Worm (Caenorhabditis elegans) whole organism, L4 larva: ENCODE data around the gene C31B8.1.
A peak's percentile ranks its signal among the peaks of the same experiment; 100 is the strongest.

Experiments
- D1046.2 ChIP-seq: fragments of 200-800 bp; sonication (Bioruptor generic); IDR thresholded peaks from 2 replicates; pipeline ENCODE4 v1.3.6; 2022; ENCODE audit warnings: missing genetic modification characterization, missing compliant biosample characterization
- F26F4.8 ChIP-seq: fragments of 200-800 bp; sonication (Bioruptor generic); conservative IDR thresholded peaks from 2 replicates; pipeline ENCODE4 v1.3.6; 2022; ENCODE audit warnings: missing genetic modification characterization, missing compliant biosample characterization
- F37D6.2 ChIP-seq: sonication (generic microtip); optimal IDR thresholded peaks from 2 replicates; lab custom pipeline; 2016; ENCODE audit warnings: mild to moderate bottlenecking, missing genetic modification characterization, missing compliant biosample characterization
- F49E8.2 ChIP-seq: sonication (generic microtip); optimal IDR thresholded peaks from 2 replicates; lab custom pipeline; 2016; ENCODE audit warnings: missing compliant biosample characterization, mild to moderate bottlenecking, missing genetic modification characterization, borderline replicate concordance
- T20F7.1 ChIP-seq: fragments of 200-800 bp; sonication (Bioruptor generic); optimal IDR thresholded peaks from 2 replicates; lab custom pipeline; 2018; ENCODE audit warnings: mild to moderate bottlenecking, missing genetic modification characterization, missing compliant biosample characterization
- aha-1 ChIP-seq: fragments of 150-350 bp; peaks from one replicate; lab custom pipeline; 2014; ENCODE audit warnings: missing biosample characterization, missing genetic modification characterization
- ceh-44 ChIP-seq: fragments of 200-800 bp; sonication (Bioruptor generic); IDR thresholded peaks from 2 replicates; pipeline ENCODE4 v1.3.6; 2022; ENCODE audit warnings: missing genetic modification reagents, missing genetic modification characterization, missing compliant biosample characterization
- ctbp-1 ChIP-seq: fragments of 200-800 bp; sonication (Bioruptor generic); IDR thresholded peaks from 2 replicates; pipeline ENCODE4 v1.3.6; 2022; ENCODE audit warnings: missing genetic modification reagents, missing genetic modification characterization, missing compliant biosample characterization
- dpl-1 ChIP-seq: fragments of 150-350 bp; optimal IDR thresholded peaks from 2 replicates; lab custom pipeline; 2014; ENCODE audit warnings: missing biosample characterization, missing genetic modification reagents, missing genetic modification characterization
- dve-1 ChIP-seq: sonication (generic microtip); optimal IDR thresholded peaks from 2 replicates; lab custom pipeline; 2017; ENCODE audit warnings: antibody characterized with exemption, mild to moderate bottlenecking, missing genetic modification characterization, missing compliant biosample characterization; ENCODE audit not compliant: insufficient read depth
- egl-27 ChIP-seq: sonication (generic microtip); optimal IDR thresholded peaks from 3 replicates; lab custom pipeline; 2017; ENCODE audit warnings: missing biosample characterization, missing genetic modification reagents, missing genetic modification characterization
- egl-43 ChIP-seq: fragments of 200-800 bp; sonication (Bioruptor generic); IDR thresholded peaks from 2 replicates; pipeline ENCODE4 v1.3.6; 2022; ENCODE audit warnings: missing genetic modification reagents, missing genetic modification characterization, missing compliant biosample characterization
- jun-1 ChIP-seq: fragments of 150-350 bp; optimal IDR thresholded peaks from 2 replicates; lab custom pipeline; 2014; ENCODE audit warnings: missing biosample characterization, missing genetic modification reagents, missing genetic modification characterization
- lin-1 ChIP-seq: fragments of 200-800 bp; sonication (Bioruptor generic); IDR thresholded peaks from 2 replicates; pipeline ENCODE4 v1.3.6; 2022; ENCODE audit warnings: missing genetic modification reagents, missing genetic modification characterization, missing compliant biosample characterization
- lin-13 ChIP-seq: fragments of 150-350 bp; optimal IDR thresholded peaks from 2 replicates; lab custom pipeline; 2014; ENCODE audit warnings: missing biosample characterization, missing genetic modification reagents, missing genetic modification characterization
- lin-39 ChIP-seq: fragments of 150-350 bp; optimal IDR thresholded peaks from 2 replicates; lab custom pipeline; 2014; ENCODE audit warnings: missing biosample characterization, missing genetic modification reagents, missing genetic modification characterization
- madf-5 ChIP-seq, 2 experiments: fragments of 200-800 bp; sonication (Bioruptor generic); IDR thresholded peaks; 2 replicates each; pipeline ENCODE4 v1.3.6; 2022; ENCODE audit warnings: missing compliant biosample characterization in 2 of 2, missing genetic modification characterization in 2 of 2
- madf-9 ChIP-seq: fragments of 200-800 bp; sonication (Bioruptor generic); conservative IDR thresholded peaks from 2 replicates; pipeline ENCODE4 v1.3.6; 2022; ENCODE audit warnings: missing genetic modification reagents, missing genetic modification characterization, missing compliant biosample characterization
- mdt-29 ChIP-seq: fragments of 200-800 bp; sonication (Bioruptor generic); IDR thresholded peaks from 2 replicates; pipeline ENCODE4 v1.3.6; 2022; ENCODE audit warnings: missing genetic modification reagents, missing genetic modification characterization, missing compliant biosample characterization
- mep-1 ChIP-seq: fragments of 150-350 bp; sonication (generic microtip); optimal IDR thresholded peaks from 3 replicates; lab custom pipeline; 2014; ENCODE audit warnings: missing biosample characterization, missing genetic modification characterization
- mes-2 ChIP-seq: sonication (generic microtip); optimal IDR thresholded peaks from 2 replicates; lab custom pipeline; 2016; ENCODE audit warnings: missing genotype, mild to moderate bottlenecking, missing genetic modification characterization, missing compliant biosample characterization; ENCODE audit not compliant: poor library complexity, severe bottlenecking
- mxl-2 ChIP-seq: fragments of 200-800 bp; sonication (Bioruptor generic); conservative IDR thresholded peaks from 2 replicates; pipeline ENCODE4 v1.3.6; 2022; ENCODE audit warnings: missing genetic modification reagents, missing genetic modification characterization, missing compliant biosample characterization
- nhr-10 ChIP-seq: fragments of 150-350 bp; optimal IDR thresholded peaks from 2 replicates; lab custom pipeline; 2014; ENCODE audit warnings: missing biosample characterization, missing genetic modification characterization
- nhr-25 ChIP-seq: sonication (generic microtip); optimal IDR thresholded peaks from 2 replicates; lab custom pipeline; 2017; ENCODE audit warnings: missing genetic modification characterization, mild to moderate bottlenecking, missing compliant biosample characterization, antibody characterized with exemption, moderate library complexity, borderline replicate concordance; ENCODE audit not compliant: insufficient read depth
- nhr-42 ChIP-seq: fragments of 200-800 bp; sonication (Bioruptor generic); IDR thresholded peaks from 2 replicates; pipeline ENCODE4 v1.3.6; 2022; ENCODE audit warnings: missing genetic modification characterization, missing compliant biosample characterization
- nhr-48 ChIP-seq: sonication (generic microtip); optimal IDR thresholded peaks from 2 replicates; lab custom pipeline; 2016; ENCODE audit warnings: mild to moderate bottlenecking, missing genetic modification characterization, missing compliant biosample characterization
- nhr-76 ChIP-seq: fragments of 150-350 bp; optimal IDR thresholded peaks from 2 replicates; lab custom pipeline; 2014; ENCODE audit warnings: missing biosample characterization, missing genetic modification characterization
- nhr-77 ChIP-seq: fragments of 150-350 bp; optimal IDR thresholded peaks from 2 replicates; lab custom pipeline; 2014; ENCODE audit warnings: missing biosample characterization, missing genetic modification characterization
- php-3 ChIP-seq: fragments of 200-800 bp; sonication (Bioruptor generic); IDR thresholded peaks from 2 replicates; pipeline ENCODE4 v1.3.6; 2022; ENCODE audit warnings: missing genetic modification reagents, missing genetic modification characterization, missing compliant biosample characterization
- rbr-2 ChIP-seq: sonication (generic microtip); optimal IDR thresholded peaks from 2 replicates; lab custom pipeline; 2016; ENCODE audit warnings: missing genotype, missing genetic modification characterization, missing compliant biosample characterization
- saeg-2 ChIP-seq: fragments of 200-800 bp; sonication (Bioruptor generic); IDR thresholded peaks from 2 replicates; pipeline ENCODE4 v1.3.6; 2022; ENCODE audit warnings: missing genetic modification reagents, missing genetic modification characterization, missing compliant biosample characterization
- set-16 ChIP-seq: fragments of 200-800 bp; sonication (Bioruptor generic); IDR thresholded peaks from 2 replicates; pipeline ENCODE4 v1.3.6; 2022; ENCODE audit warnings: missing genetic modification reagents, missing genetic modification characterization, missing compliant biosample characterization
- snpc-1.2 ChIP-seq: fragments of 200-800 bp; sonication (Bioruptor generic); IDR thresholded peaks from 2 replicates; pipeline ENCODE4 v1.3.6; 2022; ENCODE audit warnings: missing genetic modification reagents, missing genetic modification characterization, missing compliant biosample characterization
- unc-130 ChIP-seq: sonication (generic microtip); optimal IDR thresholded peaks from 2 replicates; lab custom pipeline; 2016; ENCODE audit warnings: missing genetic modification reagents, missing genetic modification characterization, missing compliant biosample characterization
- unc-39 ChIP-seq: sonication (generic microtip); optimal IDR thresholded peaks from 2 replicates; lab custom pipeline; 2017; ENCODE audit warnings: missing biosample characterization, missing genetic modification characterization
- unc-62 ChIP-seq, 3 experiments: fragments of 150-350 bp in 1 of 3; sonication (generic microtip); optimal IDR thresholded peaks in 2 of 3; peaks in 1 of 3; 1 replicate in 1 of 3; 2 replicates in 2 of 3; lab custom pipeline; 2014 to 2017; ENCODE audit warnings: missing biosample characterization in 3 of 3, missing genetic modification characterization in 3 of 3, missing genetic modification reagents in 3 of 3, missing genotype in 1 of 3
- zfp-3 ChIP-seq: fragments of 200-800 bp; sonication (Bioruptor generic); conservative IDR thresholded peaks from 2 replicates; pipeline ENCODE4 v1.3.6; 2022; ENCODE audit warnings: missing genetic modification reagents, missing genetic modification characterization, missing compliant biosample characterization
- zip-11 ChIP-seq: fragments of 200-800 bp; sonication (Bioruptor generic); IDR thresholded peaks from 2 replicates; pipeline ENCODE4 v1.3.6; 2022; ENCODE audit warnings: missing genetic modification characterization, missing compliant biosample characterization
- zip-2 ChIP-seq: fragments of 150-350 bp; optimal IDR thresholded peaks from 2 replicates; lab custom pipeline; 2014; ENCODE audit warnings: missing biosample characterization, missing genetic modification characterization
- ztf-7 ChIP-seq: fragments of 150-350 bp; optimal IDR thresholded peaks from 2 replicates; lab custom pipeline; 2014; ENCODE audit warnings: missing biosample characterization, missing genetic modification characterization

Gene C31B8.1

ce11 chrV:2920125-2920524, 11.2 kb upstream of the C31B8.1 start:
- TF ChIP-seq F49E8.2 (tag; lab: Kevin White, UChicago) (no peak), snpc-1.2 (GFP tag; lab: Robert Waterston, UW) (0 out of 2 replicates have a peak, but pooled peaks have one; percentile 42), mes-2 (tag; lab: Kevin White, UChicago) (no peak), lin-39 (tag; lab: Kevin White, UChicago) (no peak)
- TF ChIP-seq, all 104 proteins: peak for 1

ce11 chrV:2922594-2922993, 8.8 kb upstream of the C31B8.1 start, which contains the start of gene srh-38:
TSS of gene srh-38 (minus strand) at chrV:2922694.
- TF ChIP-seq mep-1 (tag; lab: Kevin White, UChicago) = no peak

ce11 chrV:2927553-2927952, 3.8 kb upstream of the C31B8.1 start, which contains the start of gene C31B8.12:
TSS of gene C31B8.12 (minus strand) at chrV:2927653.
- TF ChIP-seq aha-1 (tag; lab: Kevin White, UChicago) (no peak), lin-1 (GFP tag; lab: Robert Waterston, UW) (no peak), unc-39 (no peak), egl-27 (tag; lab: Kevin White, UChicago) (no peak), rbr-2 (no peak), nhr-10 (tag; lab: Kevin White, UChicago) (no peak), F26F4.8 (no peak), mxl-2 (no peak), D1046.2 (GFP tag; lab: Robert Waterston, UW) (no peak), saeg-2 (GFP tag; lab: Robert Waterston, UW) (no peak), lin-13 (GFP tag; lab: Kevin White, UChicago) (no peak)

- TF ChIP-seq lin-39 (tag; lab: Kevin White, UChicago) = no peak
- no peak for TF ChIP-seq nhr-42 (GFP tag; lab: Robert Waterston, UW)
- no peak for TF ChIP-seq madf-5 (GFP tag; IDR thresholded peaks at IDR 0.05; lab: Robert Waterston, UW)
- no peak for TF ChIP-seq zfp-3 (GFP tag; lab: Robert Waterston, UW)
- TF ChIP-seq ztf-7 (tag; lab: Kevin White, UChicago) = no peak
- TF ChIP-seq nhr-25 (tag; lab: Kevin White, UChicago) = no peak
- TF ChIP-seq dve-1 = no peak
- no peak for TF ChIP-seq set-16 (GFP tag; lab: Robert Waterston, UW)
- no peak for TF ChIP-seq zip-2
- TF ChIP-seq php-3 = no peak
- no peak for TF ChIP-seq egl-43 (GFP tag; lab: Robert Waterston, UW)
- no peak for TF ChIP-seq nhr-76 (tag; lab: Kevin White, UChicago)
- TF ChIP-seq mdt-29 (GFP tag; lab: Robert Waterston, UW) = no peak
- TF ChIP-seq nhr-48 (tag; lab: Kevin White, UChicago) = no peak
- TF ChIP-seq, all 104 proteins: peak for 0
Measured at ce11 chrV:2929753-2930152, 1.6 kb upstream of the C31B8.1 start, which contains the start of gene C31B8.16. TSS of gene C31B8.16 (plus strand) at chrV:2930053.

ce11 chrV:2934075-2934474, 2.7 kb downstream of the C31B8.1 start, which contains the start of gene srh-247:
TSS of gene srh-247 (minus strand) at chrV:2934175.
- TF ChIP-seq zip-2 (no peak), unc-130 (GFP tag; lab: Kevin White, UChicago) (no peak), nhr-76 (tag; lab: Kevin White, UChicago) (no peak), unc-62 (GFP tag; optimal IDR thresholded peaks at IDR 0.05 in 1 of 2; lab: Kevin White, UChicago) (no peak), unc-62 (tag; optimal IDR thresholded peaks at IDR 0.05; lab: Kevin White, UChicago) (no peak), jun-1 (tag; lab: Kevin White, UChicago) (no peak), zip-11 (GFP tag; lab: Robert Waterston, UW) (no peak), madf-9 (no peak), T20F7.1 (GFP tag; lab: Kevin White, UChicago) (no peak), ctbp-1 (GFP tag; lab: Robert Waterston, UW) (no peak), rbr-2 (no peak), dpl-1 (no peak), ceh-44 (GFP tag; lab: Robert Waterston, UW) (no peak), nhr-77 (tag; lab: Kevin White, UChicago) (no peak), F37D6.2 (tag; lab: Kevin White, UChicago) (no peak)
